Fruit fly (Drosophila melanogaster) whole organism, embryonic: ENCODE data around the gene Nak.

Source experiments
- CG2202 ChIP-seq: fragments of 200-800 bp; sonication (Bioruptor generic); optimal IDR thresholded peaks from 2 replicates; lab custom pipeline; 2018; ENCODE audit warnings: missing biosample characterization, mild to moderate bottlenecking, missing genetic modification characterization
- CG6689 ChIP-seq: fragments of 200-800 bp; sonication (Bioruptor generic); IDR thresholded peaks from 2 replicates; pipeline ENCODE4 v1.3.6; 2022; ENCODE audit warnings: missing biosample characterization, missing genetic modification characterization
- Dp ChIP-seq: fragments of 200-800 bp; sonication (Bioruptor generic); optimal IDR thresholded peaks from 2 replicates; lab custom pipeline; 2018; ENCODE audit warnings: missing biosample characterization, mild to moderate bottlenecking, missing genetic modification characterization, moderate library complexity
- GATAe ChIP-seq: fragments of 200-800 bp; sonication (Bioruptor generic); conservative IDR thresholded peaks from 2 replicates; pipeline ENCODE4 v1.3.6; 2022; ENCODE audit warnings: missing biosample characterization, missing genetic modification characterization
- Hsf ChIP-seq: fragments of 200-800 bp; sonication (Bioruptor generic); optimal IDR thresholded peaks from 3 replicates; lab custom pipeline; 2016; ENCODE audit warnings: missing biosample characterization, missing genetic modification characterization
- Sin3A ChIP-seq: fragments of >200 bp; optimal IDR thresholded peaks from 2 replicates; lab custom pipeline; 2018
- Tbp ChIP-seq: fragments of >200 bp; optimal IDR thresholded peaks from 2 replicates; lab custom pipeline; 2018; ENCODE audit warnings: missing biosample characterization, missing genetic modification characterization
- cwo ChIP-seq: fragments of 200-800 bp; sonication (Bioruptor generic); optimal IDR thresholded peaks from 3 replicates; lab custom pipeline; 2017; ENCODE audit warnings: missing biosample characterization, missing genetic modification characterization, mild to moderate bottlenecking, moderate library complexity, missing genetic modification reagents
- dati ChIP-seq: fragments of 200-800 bp; sonication (Bioruptor generic); IDR thresholded peaks from 2 replicates; pipeline ENCODE4 v1.3.6; 2022; ENCODE audit warnings: missing biosample characterization, missing genetic modification characterization
- trem ChIP-seq: fragments of 200-800 bp; optimal IDR thresholded peaks from 3 replicates; lab custom pipeline; 2019; ENCODE audit warnings: missing biosample characterization, mild to moderate bottlenecking, missing genetic modification characterization, moderate library complexity
- zfh2 ChIP-seq: fragments of 200-800 bp; sonication (Bioruptor generic); optimal IDR thresholded peaks from 2 replicates; lab custom pipeline; 2016; ENCODE audit warnings: missing biosample characterization, missing genetic modification characterization

- TF ChIP-seq CG6689 (GFP tag; lab: Robert Waterston, UW) (peak; percentile 45; the same call in 1 of the 2 replicates), CG2202 (tag; lab: Kevin White, UChicago) (no peak), GATAe (GFP tag; lab: Robert Waterston, UW) (no peak), dati (GFP tag; lab: Robert Waterston, UW) (no peak), zfh2 (no peak), Hsf (GFP tag; lab: Kevin White, UChicago) (no peak), cwo (peak; percentile 43), trem (tag; lab: Kevin White, UChicago) (no peak), Tbp (GFP tag; lab: Kevin White, UChicago) (no peak), Sin3A (no peak), Dp (GFP tag; lab: Kevin White, UChicago) (no peak)
These were observed 3.0 kb downstream of the Nak start for dm6 chr2L:18965367-18966213.
